Fruit fly (Drosophila melanogaster): ENCODE measurements around the gene Dus4.

Gene Dus4

DNA sequence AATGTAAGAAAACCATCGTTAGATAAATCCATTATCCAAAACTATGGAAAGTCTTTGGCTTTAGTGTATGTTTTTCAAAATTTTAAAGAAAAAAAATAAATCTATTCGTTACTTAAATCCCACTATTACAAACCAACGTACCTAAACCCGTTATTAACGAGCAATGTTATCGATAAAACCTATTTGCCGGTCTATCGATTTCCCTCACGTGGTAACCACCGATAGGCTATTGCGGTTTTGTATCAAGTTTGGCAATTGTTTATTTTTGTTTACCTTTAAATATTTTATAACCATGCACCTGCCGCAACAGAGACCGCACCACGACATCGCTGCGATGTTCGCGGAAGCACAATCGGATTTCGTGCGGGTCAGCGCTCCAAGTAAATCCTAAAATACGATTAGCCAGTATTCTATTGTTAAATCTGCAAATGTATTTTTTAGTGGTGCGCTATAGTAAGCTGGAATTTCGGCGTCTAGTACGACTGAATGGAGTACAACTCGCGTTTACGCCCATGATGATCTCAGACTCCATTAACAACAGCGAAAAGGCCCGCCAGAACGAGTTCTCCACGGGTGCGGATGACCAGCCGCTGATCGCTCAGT is at the start of gene Dus4:
TSS of gene Dus4 (plus strand) at position 206 of the 603 bp plus-strand sequence.
- no peak for TF ChIP-seq CG31365 (tag; optimal IDR thresholded peaks at IDR 0.05)
- TF ChIP-seq PHDP (tag; optimal IDR thresholded peaks at IDR 0.05), result no peak
- TF ChIP-seq CG11398 (GFP tag; optimal IDR thresholded peaks at IDR 0.05), result no peak
- no peak for TF ChIP-seq klu (GFP tag; IDR thresholded peaks at IDR 0.05)
- no peak for TF ChIP-seq ci (GFP tag; IDR thresholded peaks at IDR 0.05)
- peak; percentile 8 for TF ChIP-seq CG11504 (tag; optimal IDR thresholded peaks at IDR 0.05)
- TF ChIP-seq CG14860 (GFP tag; IDR thresholded peaks at IDR 0.05; ENCODE audit: partially characterized antibody), result peak; percentile 88
- peak; percentile 44 for TF ChIP-seq dm (GFP tag; optimal IDR thresholded peaks at IDR 0.05)
- TF ChIP-seq CG15269 (tag; optimal IDR thresholded peaks at IDR 0.05), result no peak
- peak; percentile 65 for TF ChIP-seq inv (GFP tag; IDR thresholded peaks at IDR 0.05; ENCODE audit: partially characterized antibody)
- no peak for TF ChIP-seq ftz-f1 (GFP tag; optimal IDR thresholded peaks at IDR 0.05)
- peak; percentile 97 for TF ChIP-seq nerfin-2 (GFP tag; IDR thresholded peaks at IDR 0.05; ENCODE audit: partially characterized antibody)
- no peak for TF ChIP-seq CG12744 (GFP tag; optimal IDR thresholded peaks at IDR 0.05)
- TF ChIP-seq ssp (GFP tag; IDR thresholded peaks at IDR 0.05), result no peak
- TF ChIP-seq Bgb (GFP tag; IDR thresholded peaks at IDR 0.05; ENCODE audit: partially characterized antibody), result peak; percentile 87
- peak; percentile 95 for TF ChIP-seq CG34224 (GFP tag; IDR thresholded peaks at IDR 0.05; ENCODE audit: partially characterized antibody)
- TF ChIP-seq hth (optimal IDR thresholded peaks at IDR 0.05), result no peak
- TF ChIP-seq lmd (GFP tag; IDR thresholded peaks at IDR 0.05), result no peak
- peak; percentile 21 for TF ChIP-seq MESR4 (GFP tag; optimal IDR thresholded peaks at IDR 0.05)
- TF ChIP-seq Sry-β (GFP tag; optimal IDR thresholded peaks at IDR 0.05), result no peak
- no peak for TF ChIP-seq lilli (GFP tag; optimal IDR thresholded peaks at IDR 0.05)
- peak; percentile 38 for TF ChIP-seq Dp (GFP tag; optimal IDR thresholded peaks at IDR 0.05)
- peak; percentile 84 for TF ChIP-seq sna (GFP tag; IDR thresholded peaks at IDR 0.05; ENCODE audit: partially characterized antibody)
- TF ChIP-seq fd3F (GFP tag; optimal IDR thresholded peaks at IDR 0.05), result no peak
- no peak for TF ChIP-seq scrt (GFP tag; optimal IDR thresholded peaks at IDR 0.05)
- TF ChIP-seq odd (GFP tag; optimal IDR thresholded peaks at IDR 0.05), result no peak
- TF ChIP-seq peb (GFP tag; IDR thresholded peaks at IDR 0.05), result no peak
- no peak for TF ChIP-seq Mes4 (GFP tag; optimal IDR thresholded peaks at IDR 0.05)
- TF ChIP-seq sima (GFP tag; optimal IDR thresholded peaks at IDR 0.05), result no peak
- TF ChIP-seq HmgD (GFP tag; optimal IDR thresholded peaks at IDR 0.05), result no peak
- peak; percentile 95 for TF ChIP-seq mld (GFP tag; IDR thresholded peaks at IDR 0.05; ENCODE audit: partially characterized antibody)
- TF ChIP-seq CG8924 (tag; optimal IDR thresholded peaks at IDR 0.05), result no peak
- no peak for TF ChIP-seq bcd (GFP tag; optimal IDR thresholded peaks at IDR 0.05)
- TF ChIP-seq Dip2 (GFP tag; IDR thresholded peaks at IDR 0.05), result no peak
- TF ChIP-seq sd (tag; optimal IDR thresholded peaks at IDR 0.05), result no peak
- no peak for TF ChIP-seq Atf6 (GFP tag; IDR thresholded peaks at IDR 0.05)
- no peak for TF ChIP-seq bab2 (GFP tag; optimal IDR thresholded peaks at IDR 0.05)
- no peak for TF ChIP-seq gfzf (GFP tag; optimal IDR thresholded peaks at IDR 0.05)
- no peak for TF ChIP-seq slou (GFP tag; optimal IDR thresholded peaks at IDR 0.05)
- TF ChIP-seq gce (GFP tag; IDR thresholded peaks at IDR 0.05), result no peak
- TF ChIP-seq bbx (GFP tag; IDR thresholded peaks at IDR 0.05; ENCODE audit: partially characterized antibody), result peak; percentile 95
- TF ChIP-seq amos (GFP tag; IDR thresholded peaks at IDR 0.05; ENCODE audit: partially characterized antibody), result peak; percentile 82; the same call in 1 of the 2 replicates
- no peak for TF ChIP-seq CG34376 (GFP tag; optimal IDR thresholded peaks at IDR 0.05)
- no peak for TF ChIP-seq CoRest (tag; optimal IDR thresholded peaks at IDR 0.05)
- no peak for TF ChIP-seq Meics (GFP tag; optimal IDR thresholded peaks at IDR 0.05)
- no peak for TF ChIP-seq Drgx (GFP tag; IDR thresholded peaks at IDR 0.05)
- no peak for TF ChIP-seq dpn (GFP tag; optimal IDR thresholded peaks at IDR 0.05)
- TF ChIP-seq cas (GFP tag; IDR thresholded peaks at IDR 0.05), result no peak
- no peak for TF ChIP-seq Ets97D (GFP tag; optimal IDR thresholded peaks at IDR 0.05)
- peak; percentile 93; the same call in 2 of the 3 replicates for TF ChIP-seq Opbp (GFP tag; IDR thresholded peaks at IDR 0.05; ENCODE audit: partially characterized antibody)

All from whole organism, embryonic.